Worm (Caenorhabditis elegans): ENCODE measurements around the gene mltn-12.

Gene mltn-12

DNA sequence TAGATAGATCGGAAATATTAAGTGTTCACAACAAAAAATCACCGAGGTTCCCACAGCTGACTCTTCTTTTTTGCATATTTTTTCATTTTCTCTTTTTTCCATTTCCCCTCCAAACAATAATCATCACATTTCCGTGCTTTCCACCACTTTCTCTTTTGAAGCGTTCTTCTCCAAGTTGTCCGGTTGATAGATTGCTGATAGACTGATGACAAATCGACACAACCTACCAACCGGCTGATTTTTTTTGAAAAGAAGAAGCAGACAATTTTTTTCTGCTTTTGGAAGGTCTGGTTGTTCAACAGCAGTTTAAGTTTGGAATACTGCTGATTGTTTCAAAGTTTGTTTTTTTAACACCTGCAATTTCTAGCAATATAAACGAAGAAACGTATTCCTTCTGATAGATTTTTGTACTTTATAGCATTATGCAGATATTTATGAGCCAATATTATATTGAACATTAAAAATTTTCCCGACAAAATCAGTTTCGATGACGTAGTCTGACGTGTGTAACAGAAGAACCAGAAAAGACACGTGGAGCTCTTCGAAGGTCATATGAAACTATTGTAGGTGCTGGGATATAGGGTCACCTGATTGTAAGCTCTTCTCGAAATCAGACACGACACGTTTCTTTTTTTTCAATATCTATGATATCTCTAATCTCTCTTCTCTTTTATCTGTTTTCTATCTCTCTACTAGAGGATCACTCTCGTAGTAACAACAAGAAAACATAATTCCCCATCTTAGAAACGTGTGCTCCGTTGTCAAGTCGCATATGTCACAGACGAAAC is 18.1 kb upstream of the mltn-12 start:
- no peak for TF ChIP-seq jun-1 (tag; optimal IDR thresholded peaks at IDR 0.05)
- TF ChIP-seq nfya-1 (tag; optimal IDR thresholded peaks at IDR 0.05; ENCODE audit: insufficient read depth), result peak; percentile 30

ce11 chrIV:8975331-8975625 is 17.6 kb upstream of the mltn-12 start, which contains the start of gene pdzd-8:
Gene pdzd-8, plus strand, starts transcription at chrIV:8975526.
- TF ChIP-seq nhr-67 (tag; optimal IDR thresholded peaks at IDR 0.05) (no peak), pha-4 (tag; optimal IDR thresholded peaks at IDR 0.05) (no peak), lsy-12 (tag; optimal IDR thresholded peaks at IDR 0.05) (no peak), nhr-237 (tag; optimal IDR thresholded peaks at IDR 0.05) (no peak), aly-2 (tag; optimal IDR thresholded peaks at IDR 0.05) (no peak), nhr-12 (tag; optimal IDR thresholded peaks at IDR 0.05) (no peak), nhr-76 (tag; optimal IDR thresholded peaks at IDR 0.05) (no peak), nhr-77 (tag; optimal IDR thresholded peaks at IDR 0.05) (no peak), nfya-1 (tag; optimal IDR thresholded peaks at IDR 0.05; ENCODE audit: insufficient read depth) (no peak), ama-1 (optimal IDR thresholded peaks at IDR 0.05) (no peak)

- TF ChIP-seq nfya-1 (tag; optimal IDR thresholded peaks at IDR 0.05; ENCODE audit: insufficient read depth), result peak; percentile 7
- peak; percentile 17 for TF ChIP-seq nhr-11 (tag; optimal IDR thresholded peaks at IDR 0.05)
- TF ChIP-seq lsy-12 (tag; optimal IDR thresholded peaks at IDR 0.05), result no peak
Observed at ce11 chrIV:8978047-8978446, 14.8 kb upstream of the mltn-12 start.

DNA sequence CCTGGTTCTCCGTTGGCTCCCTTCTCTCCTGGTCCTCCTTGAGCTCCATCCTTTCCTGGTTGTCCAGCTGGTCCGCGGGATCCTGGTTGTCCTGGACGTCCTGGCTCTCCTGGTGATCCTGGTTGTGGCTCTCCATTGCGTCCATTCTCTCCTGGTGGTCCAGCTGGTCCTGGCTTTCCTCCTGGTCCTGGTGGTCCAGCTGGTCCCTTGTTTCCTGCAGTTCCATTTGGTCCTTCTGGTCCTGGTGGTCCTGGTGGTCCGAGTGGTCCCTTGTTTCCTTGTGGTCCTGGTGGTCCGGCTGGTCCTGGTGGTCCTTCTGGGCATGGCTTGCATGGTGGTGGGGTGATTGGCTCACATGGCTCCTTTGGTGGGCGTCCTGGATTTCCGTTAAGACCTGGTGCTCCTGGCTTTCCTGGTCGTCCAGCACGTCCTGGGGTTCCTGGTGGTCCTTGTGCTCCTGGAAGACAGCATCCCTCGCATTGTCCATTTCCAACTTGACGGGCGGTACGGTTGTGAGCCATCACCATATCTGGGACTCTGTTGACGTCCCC is 13.7 kb upstream of the mltn-12 start:
- TF ChIP-seq R02D3.7 (tag; optimal IDR thresholded peaks at IDR 0.05), result no peak
- no peak for TF ChIP-seq sea-2 (GFP tag; optimal IDR thresholded peaks at IDR 0.05)
- no peak for TF ChIP-seq nhr-43 (tag; optimal IDR thresholded peaks at IDR 0.05; ENCODE audit: poor library complexity, severe bottlenecking)
- no peak for TF ChIP-seq egl-5 (tag; optimal IDR thresholded peaks at IDR 0.05)
- TF ChIP-seq fkh-2 (tag; optimal IDR thresholded peaks at IDR 0.05), result no peak
- TF ChIP-seq lin-39 (tag; optimal IDR thresholded peaks at IDR 0.05), result no peak
- no peak for TF ChIP-seq nhr-11 (tag; optimal IDR thresholded peaks at IDR 0.05)
- TF ChIP-seq daf-12 (tag; optimal IDR thresholded peaks at IDR 0.05), result no peak
- no peak for TF ChIP-seq nhr-28 (tag; optimal IDR thresholded peaks at IDR 0.05)
- no peak for TF ChIP-seq nhr-76 (tag; optimal IDR thresholded peaks at IDR 0.05)
- no peak for TF ChIP-seq nhr-25 (tag; optimal IDR thresholded peaks at IDR 0.05)
- no peak for TF ChIP-seq ztf-11 (tag; optimal IDR thresholded peaks at IDR 0.05)
- no peak for TF ChIP-seq mml-1 (tag; optimal IDR thresholded peaks at IDR 0.05)

ce11 chrIV:8979695-8980094 is 13.2 kb upstream of the mltn-12 start, which contains the start of gene col-119:
Gene col-119, minus strand, starts transcription at chrIV:8979795.
- TF ChIP-seq ceh-16 (tag; optimal IDR thresholded peaks at IDR 0.05) (no peak), fos-1 (tag; optimal IDR thresholded peaks at IDR 0.05) (no peak), elt-3 (tag; optimal IDR thresholded peaks at IDR 0.05) (no peak), lin-15B (tag; optimal IDR thresholded peaks at IDR 0.05) (no peak), mdl-1 (tag; optimal IDR thresholded peaks at IDR 0.05) (no peak), zag-1 (tag; optimal IDR thresholded peaks at IDR 0.05) (no peak), mml-1 (tag; optimal IDR thresholded peaks at IDR 0.05) (no peak), R02D3.7 (tag; optimal IDR thresholded peaks at IDR 0.05) (no peak), nhr-28 (tag; optimal IDR thresholded peaks at IDR 0.05) (no peak), sea-2 (GFP tag; optimal IDR thresholded peaks at IDR 0.05) (no peak), egl-27 (tag; optimal IDR thresholded peaks at IDR 0.05) (no peak), jun-1 (tag; optimal IDR thresholded peaks at IDR 0.05) (no peak), hmg-11 (tag; optimal IDR thresholded peaks at IDR 0.05) (no peak), daf-12 (tag; optimal IDR thresholded peaks at IDR 0.05) (no peak)

ce11 chrIV:8984566-8984965 is 8.3 kb upstream of the mltn-12 start, which contains the start of gene nstp-1:
Gene nstp-1, plus strand, starts transcription at chrIV:8984866.
- no peak for TF ChIP-seq ZK546.5 (tag; optimal IDR thresholded peaks at IDR 0.05)
- TF ChIP-seq nhr-76 (tag; optimal IDR thresholded peaks at IDR 0.05), result no peak
- TF ChIP-seq lin-15B (tag; optimal IDR thresholded peaks at IDR 0.05), result no peak
- no peak for TF ChIP-seq nhr-12 (tag; optimal IDR thresholded peaks at IDR 0.05)
- no peak for TF ChIP-seq ztf-11 (tag; optimal IDR thresholded peaks at IDR 0.05)
- no peak for TF ChIP-seq pqm-1 (tag; optimal IDR thresholded peaks at IDR 0.05)
- no peak for TF ChIP-seq snpc-4 (tag; optimal IDR thresholded peaks at IDR 0.05)
- TF ChIP-seq nfya-1 (tag; optimal IDR thresholded peaks at IDR 0.05; ENCODE audit: insufficient read depth), result no peak
- no peak for TF ChIP-seq ama-1 (optimal IDR thresholded peaks at IDR 0.05)
- TF ChIP-seq egl-27 (tag; optimal IDR thresholded peaks at IDR 0.05), result no peak
- TF ChIP-seq hmg-11 (tag; optimal IDR thresholded peaks at IDR 0.05), result no peak
- no peak for TF ChIP-seq mdl-1 (tag; optimal IDR thresholded peaks at IDR 0.05)
- TF ChIP-seq ceh-9 (tag; optimal IDR thresholded peaks at IDR 0.05), result no peak
- no peak for TF ChIP-seq lin-39 (tag; optimal IDR thresholded peaks at IDR 0.05)
